Fruit fly (Drosophila melanogaster): ENCODE data around the gene CG18744.

DNA sequence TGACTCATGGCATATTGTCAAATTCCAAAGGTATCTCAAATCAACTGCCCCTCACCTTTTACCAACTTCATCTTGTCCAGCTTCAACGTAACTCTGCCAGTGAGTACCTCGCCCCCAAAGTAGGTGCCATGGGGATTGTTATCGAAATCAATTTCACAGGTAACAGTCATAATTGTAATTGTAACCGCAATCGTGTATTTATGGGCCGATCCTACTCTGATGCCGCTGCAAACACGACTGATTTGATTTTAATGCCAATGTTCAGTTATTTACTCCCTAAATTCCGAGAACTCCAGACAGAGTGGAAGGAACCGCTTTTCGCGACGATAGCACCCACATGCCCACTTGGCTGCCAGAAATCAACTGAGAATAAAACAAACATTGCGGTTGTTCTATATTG, 12.8 kb downstream of the CG18744 start, which contains the start of gene CG18745:
- no peak for TF ChIP-seq CG17806 (tag; optimal IDR thresholded peaks at IDR 0.05)
- TF ChIP-seq fd96Ca (GFP tag; IDR thresholded peaks at IDR 0.05) = no peak
- TF ChIP-seq CG4496 (GFP tag; IDR thresholded peaks at IDR 0.05) = no peak
- TF ChIP-seq Pif1A (GFP tag; optimal IDR thresholded peaks at IDR 0.05) = no peak
- no peak for TF ChIP-seq CG32121 (GFP tag; IDR thresholded peaks at IDR 0.05)
- no peak for TF ChIP-seq EcR (GFP tag; optimal IDR thresholded peaks at IDR 0.05)
- TF ChIP-seq Snoo (tag; optimal IDR thresholded peaks at IDR 0.05) = no peak
